Worm (Caenorhabditis elegans) whole organism, early embryonic: ENCODE results near the gene H35B03.2.

Experiments
- B0310.2 ChIP-seq: sonication (generic microtip); optimal IDR thresholded peaks from 2 replicates; lab custom pipeline; 2016; ENCODE audit warnings: mild to moderate bottlenecking, missing genetic modification characterization, missing compliant biosample characterization
- F13C5.2 ChIP-seq: sonication (generic microtip); optimal IDR thresholded peaks from 2 replicates; lab custom pipeline; 2017; ENCODE audit warnings: mild to moderate bottlenecking, missing genetic modification characterization, inconsistent platforms, missing compliant biosample characterization
- aly-1 ChIP-seq: sonication (generic microtip); optimal IDR thresholded peaks from 2 replicates; lab custom pipeline; 2016; ENCODE audit warnings: missing genetic modification characterization, missing compliant biosample characterization
- ama-1 ChIP-seq: fragments of 150-350 bp; optimal IDR thresholded peaks from 2 replicates; lab custom pipeline; 2014
- ceh-13 ChIP-seq: fragments of 200-800 bp; sonication (Bioruptor generic); optimal IDR thresholded peaks from 2 replicates; lab custom pipeline; 2018; ENCODE audit warnings: mild to moderate bottlenecking, missing genetic modification characterization, missing compliant biosample characterization
- ceh-36 ChIP-seq: sonication (generic microtip); optimal IDR thresholded peaks from 2 replicates; lab custom pipeline; 2016; ENCODE audit warnings: missing genetic modification characterization, inconsistent platforms, missing compliant biosample characterization
- ets-7 ChIP-seq: sonication (generic microtip); optimal IDR thresholded peaks from 2 replicates; lab custom pipeline; 2016; ENCODE audit warnings: missing genotype, missing genetic modification characterization, missing compliant biosample characterization
- flt-1 ChIP-seq: fragments of 200-800 bp; sonication (Bioruptor generic); IDR thresholded peaks from 2 replicates; pipeline ENCODE4 v1.3.6; 2022; ENCODE audit warnings: missing genetic modification characterization, missing compliant biosample characterization
- hmbx-1 ChIP-seq: sonication (generic microtip); optimal IDR thresholded peaks from 2 replicates; lab custom pipeline; 2016; ENCODE audit warnings: mild to moderate bottlenecking, missing genetic modification characterization, missing compliant biosample characterization
- hmg-4 ChIP-seq: fragments of 200-800 bp; sonication (Bioruptor generic); optimal IDR thresholded peaks from 2 replicates; lab custom pipeline; 2018; ENCODE audit warnings: mild to moderate bottlenecking, missing genetic modification characterization, missing compliant biosample characterization
- hnd-1 ChIP-seq: sonication (generic microtip); optimal IDR thresholded peaks from 2 replicates; lab custom pipeline; 2016; ENCODE audit warnings: missing genetic modification characterization, missing compliant biosample characterization
- pes-1 ChIP-seq: fragments of 200-800 bp; sonication (Bioruptor generic); IDR thresholded peaks from 2 replicates; pipeline ENCODE4 v1.3.6; 2022; ENCODE audit warnings: missing genetic modification reagents, missing genetic modification characterization, missing compliant biosample characterization
- scrt-1 ChIP-seq: fragments of 200-800 bp; sonication (Bioruptor generic); IDR thresholded peaks from 2 replicates; pipeline ENCODE4 v1.3.6; 2022; ENCODE audit warnings: missing genetic modification characterization, missing compliant biosample characterization
- sea-1 ChIP-seq: fragments of 200-800 bp; sonication (Bioruptor generic); conservative IDR thresholded peaks from 2 replicates; pipeline ENCODE4 v1.3.6; 2022; ENCODE audit warnings: missing genetic modification characterization, missing compliant biosample characterization
- tbx-11 ChIP-seq: fragments of 200-800 bp; sonication (Bioruptor generic); IDR thresholded peaks from 2 replicates; pipeline ENCODE4 v1.3.6; 2022; ENCODE audit warnings: missing genetic modification characterization, missing compliant biosample characterization
- tbx-37 ChIP-seq: fragments of 200-800 bp; sonication (Bioruptor generic); conservative IDR thresholded peaks from 2 replicates; pipeline ENCODE4 v1.3.6; 2022; ENCODE audit warnings: missing genetic modification reagents, missing genetic modification characterization, missing compliant biosample characterization
- tra-4 ChIP-seq: sonication (generic microtip); optimal IDR thresholded peaks from 2 replicates; lab custom pipeline; 2017; ENCODE audit warnings: missing genetic modification characterization, missing compliant biosample characterization

Gene H35B03.2

DNA sequence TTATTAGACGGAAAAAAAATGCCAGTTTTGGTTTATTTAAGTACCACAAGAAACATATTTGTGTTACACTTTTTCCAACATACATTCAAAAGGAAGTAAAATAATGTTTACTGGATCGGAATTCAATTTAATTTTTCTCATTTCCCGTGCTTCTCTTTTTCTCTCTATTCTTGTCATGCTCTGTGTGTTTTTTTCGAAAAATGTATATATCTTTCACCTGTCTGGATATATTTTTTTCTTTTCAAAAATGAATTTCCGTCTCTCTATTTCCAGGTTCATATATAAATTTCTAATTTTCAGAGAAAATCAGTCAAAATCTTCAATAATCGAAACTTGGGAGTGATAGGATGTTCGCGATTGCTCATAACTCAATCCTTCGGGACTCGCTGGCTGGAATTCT, 6.2 kb downstream of the H35B03.2 start, which contains the start of gene H35B03.1:
Gene H35B03.1, plus strand, starts transcription at position 301 of the 400 bp plus-strand sequence.
- TF ChIP-seq ets-7 = no peak
- no peak for TF ChIP-seq flt-1 (GFP tag; lab: Robert Waterston, UW)
- TF ChIP-seq tbx-11 (GFP tag; lab: Robert Waterston, UW) = no peak
- no peak for TF ChIP-seq sea-1 (GFP tag; lab: Robert Waterston, UW)
- TF ChIP-seq scrt-1 (GFP tag; lab: Robert Waterston, UW) = no peak
- TF ChIP-seq hmbx-1 = no peak
- TF ChIP-seq ama-1 = no peak
- TF ChIP-seq pes-1 = no peak
- no peak for TF ChIP-seq ceh-13 (GFP tag; lab: Kevin White, UChicago)
- TF ChIP-seq tbx-37 (GFP tag; lab: Robert Waterston, UW) = no peak

- TF ChIP-seq ceh-13 (GFP tag; lab: Kevin White, UChicago) (no peak), ama-1 (no peak), tbx-37 (GFP tag; lab: Robert Waterston, UW) (no peak), B0310.2 (tag; lab: Kevin White, UChicago) (no peak), flt-1 (GFP tag; lab: Robert Waterston, UW) (no peak), sea-1 (GFP tag; lab: Robert Waterston, UW) (no peak), F13C5.2 (tag; lab: Kevin White, UChicago) (no peak), hmg-4 (GFP tag; lab: Kevin White, UChicago) (no peak), scrt-1 (GFP tag; lab: Robert Waterston, UW) (no peak)
These were observed 7.8 kb downstream of the H35B03.2 start for ce11 chrIV:5723659-5724058.

DNA sequence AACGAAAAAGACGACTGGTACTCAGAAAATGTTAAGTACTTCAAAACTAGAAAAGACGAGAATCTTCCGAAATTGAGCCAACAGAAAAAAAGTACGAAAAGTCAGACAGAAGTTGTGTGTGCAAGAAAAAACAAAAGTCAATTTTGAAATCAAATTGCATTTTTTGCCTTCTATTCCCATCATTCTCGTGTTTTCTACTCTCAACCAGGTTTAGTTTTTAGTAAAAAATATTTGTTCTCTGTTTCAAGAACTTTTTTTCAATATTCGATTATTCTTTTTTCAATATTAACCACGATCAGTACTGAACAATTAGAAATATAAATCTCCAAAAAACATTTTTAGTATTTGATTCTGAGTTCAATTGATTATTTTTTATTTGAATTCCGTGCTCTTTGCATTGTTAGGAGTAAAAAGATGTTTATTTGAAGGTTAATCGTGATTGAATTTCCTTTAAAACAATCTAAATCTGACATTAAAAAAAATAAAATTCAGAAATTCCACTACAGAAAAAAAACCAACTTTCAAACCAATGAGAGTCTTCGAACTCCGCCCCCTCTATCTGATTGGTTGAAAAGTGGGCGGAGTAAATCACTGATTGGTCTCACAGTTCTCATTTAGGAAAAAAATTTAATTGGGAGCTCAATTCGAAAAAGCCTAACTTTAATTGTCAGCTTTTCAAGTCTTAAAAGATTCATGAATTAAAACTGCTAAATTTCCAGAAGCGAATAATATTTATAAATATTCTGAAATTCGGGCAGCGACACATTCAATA, 15.9 kb downstream of the H35B03.2 start:
- no peak for TF ChIP-seq B0310.2 (tag; lab: Kevin White, UChicago)
- no peak for TF ChIP-seq F13C5.2 (tag; lab: Kevin White, UChicago)
- TF ChIP-seq aly-1 (tag; lab: Kevin White, UChicago) = no peak
- no peak for TF ChIP-seq sea-1 (GFP tag; lab: Robert Waterston, UW)
- TF ChIP-seq hmbx-1 = no peak
- no peak for TF ChIP-seq pes-1
- TF ChIP-seq ets-7 = no peak

ce11 chrIV:5708796-5709195, 22.7 kb downstream of the H35B03.2 start, which contains the start of gene C55C3.1:
C55C3.1 (plus strand) TSS chrIV:5709096.
- TF ChIP-seq pes-1 (no peak), aly-1 (tag; lab: Kevin White, UChicago) (no peak), scrt-1 (GFP tag; lab: Robert Waterston, UW) (no peak), tbx-37 (GFP tag; lab: Robert Waterston, UW) (no peak), tbx-11 (GFP tag; lab: Robert Waterston, UW) (no peak), ets-7 (no peak), ceh-13 (GFP tag; lab: Kevin White, UChicago) (no peak), ceh-36 (tag; lab: Kevin White, UChicago) (no peak), hmbx-1 (no peak), B0310.2 (tag; lab: Kevin White, UChicago) (no peak), tra-4 (no peak), sea-1 (GFP tag; lab: Robert Waterston, UW) (no peak)

DNA sequence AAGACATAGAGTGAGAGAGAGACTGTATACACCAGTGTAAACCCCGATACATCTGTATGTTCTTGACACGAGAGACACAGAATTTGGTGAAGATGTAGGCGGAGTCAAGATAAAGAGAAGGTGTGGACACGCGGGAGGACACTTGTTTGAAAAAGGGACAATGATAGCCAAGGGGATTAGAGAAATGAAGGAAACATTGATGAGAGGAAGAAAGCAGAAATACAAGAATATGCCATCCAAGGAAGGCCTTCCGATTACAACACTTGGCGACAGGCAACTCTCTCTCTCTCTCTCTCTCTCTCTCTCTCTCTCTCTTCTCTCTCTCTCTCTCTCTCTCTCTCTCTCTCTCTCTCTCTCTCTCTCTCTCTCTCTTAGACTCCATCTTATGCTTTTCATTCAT, 24.9 kb downstream of the H35B03.2 start:
- TF ChIP-seq hmg-4 (GFP tag; lab: Kevin White, UChicago) = no peak
- TF ChIP-seq hnd-1 (tag; lab: Kevin White, UChicago) = no peak
- TF ChIP-seq hmbx-1 = no peak
- no peak for TF ChIP-seq B0310.2 (tag; lab: Kevin White, UChicago)
- no peak for TF ChIP-seq flt-1 (GFP tag; lab: Robert Waterston, UW)

DNA sequence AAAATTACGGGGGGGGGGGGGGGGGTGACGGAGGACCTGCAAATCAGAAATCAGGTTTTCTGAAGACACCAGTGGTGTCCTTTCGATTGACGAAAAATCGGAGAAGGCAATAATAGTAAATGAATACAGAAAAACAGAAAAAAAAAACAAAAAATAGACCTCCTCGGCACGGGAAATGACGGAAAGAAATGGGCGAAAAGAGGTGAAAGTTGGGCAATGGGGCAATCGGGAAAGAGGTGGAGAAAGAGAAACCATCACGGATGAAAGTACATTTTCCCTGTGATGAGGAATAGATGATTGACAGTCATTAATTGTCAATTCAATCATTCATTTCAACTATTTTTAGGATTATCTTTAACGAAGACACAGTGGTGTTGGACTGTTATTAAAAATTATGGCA, 27.6 kb downstream of the H35B03.2 start:
- TF ChIP-seq ceh-36 (tag; lab: Kevin White, UChicago) (no peak), hmbx-1 (no peak), hnd-1 (tag; lab: Kevin White, UChicago) (no peak), B0310.2 (tag; lab: Kevin White, UChicago) (no peak), hmg-4 (GFP tag; lab: Kevin White, UChicago) (no peak), pes-1 (no peak), ama-1 (no peak), scrt-1 (GFP tag; lab: Robert Waterston, UW) (no peak), sea-1 (GFP tag; lab: Robert Waterston, UW) (no peak), aly-1 (tag; lab: Kevin White, UChicago) (no peak), tbx-11 (GFP tag; lab: Robert Waterston, UW) (no peak), F13C5.2 (tag; lab: Kevin White, UChicago) (no peak), tra-4 (no peak), ets-7 (no peak), flt-1 (GFP tag; lab: Robert Waterston, UW) (no peak)

DNA sequence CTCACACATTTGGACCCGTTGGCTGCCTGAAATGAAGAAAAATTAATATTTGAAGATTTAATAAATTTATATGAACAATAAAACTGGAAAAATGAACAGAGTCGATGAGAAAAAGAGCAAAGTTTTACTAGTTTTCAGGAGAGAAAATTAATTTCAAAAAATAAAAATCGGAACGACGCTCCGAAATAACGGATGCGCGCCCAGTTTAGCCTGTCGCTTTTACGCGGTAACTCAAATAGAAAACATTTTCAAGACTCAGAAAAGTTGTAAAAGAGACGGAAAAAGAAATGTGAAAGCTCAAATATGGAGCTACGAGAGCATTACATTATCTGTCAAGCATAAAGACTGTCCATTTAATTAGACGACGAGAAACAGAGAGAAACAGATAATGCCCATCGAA, 28.0 kb downstream of the H35B03.2 start, which contains the start of the genes C55C3.73 and perm-5:
Gene C55C3.73, minus strand, starts transcription at position 9 of the 400 bp plus-strand sequence.
Gene perm-5, minus strand, starts transcription at position 26 of the 400 bp plus-strand sequence.
- no peak for TF ChIP-seq hmbx-1
- TF ChIP-seq pes-1 = no peak
- no peak for TF ChIP-seq tra-4
- no peak for TF ChIP-seq flt-1 (GFP tag; lab: Robert Waterston, UW)

- no peak for TF ChIP-seq ceh-36 (tag; lab: Kevin White, UChicago)
- no peak for TF ChIP-seq tra-4
- no peak for TF ChIP-seq pes-1
- TF ChIP-seq sea-1 (GFP tag; lab: Robert Waterston, UW) = no peak
- no peak for TF ChIP-seq tbx-37 (GFP tag; lab: Robert Waterston, UW)
- no peak for TF ChIP-seq ceh-13 (GFP tag; lab: Kevin White, UChicago)
- TF ChIP-seq scrt-1 (GFP tag; lab: Robert Waterston, UW) = no peak
- TF ChIP-seq hnd-1 (tag; lab: Kevin White, UChicago) = no peak
- TF ChIP-seq ama-1 = no peak
- TF ChIP-seq B0310.2 (tag; lab: Kevin White, UChicago) = no peak
- TF ChIP-seq aly-1 (tag; lab: Kevin White, UChicago) = no peak
- no peak for TF ChIP-seq ets-7
- no peak for TF ChIP-seq hmbx-1
- no peak for TF ChIP-seq tbx-11 (GFP tag; lab: Robert Waterston, UW)
- no peak for TF ChIP-seq hmg-4 (GFP tag; lab: Kevin White, UChicago)
- no peak for TF ChIP-seq flt-1 (GFP tag; lab: Robert Waterston, UW)
These were observed 29.8 kb downstream of the H35B03.2 start for ce11 chrIV:5701646-5702045.
